Worm (Caenorhabditis elegans): ENCODE measurements around the gene B0198.3.

The B0198.3 gene

DNA sequence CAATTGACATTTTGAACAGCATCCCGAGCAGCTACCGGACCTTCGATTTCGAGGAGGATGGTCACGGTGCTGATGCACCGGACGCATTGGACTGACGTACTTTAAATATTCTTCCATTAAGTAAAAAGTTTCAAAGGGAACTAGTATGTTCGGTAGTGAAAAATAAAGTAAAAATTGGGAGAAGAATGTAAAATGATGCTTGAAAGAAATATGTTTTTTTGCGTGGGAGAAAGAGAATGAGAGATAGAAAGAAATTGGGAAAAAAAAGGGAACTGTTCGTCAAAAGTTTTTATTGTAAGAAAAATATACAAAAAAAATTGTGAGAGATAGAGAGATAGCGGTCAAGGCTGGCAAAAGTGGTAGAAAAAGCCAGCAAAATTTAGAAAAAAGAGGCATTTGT is 22.9 kb downstream of the B0198.3 start, which contains the start of gene tsp-20:
TSS of gene tsp-20 (minus strand) at position 101 of the 400 bp plus-strand sequence.
- TF ChIP-seq zip-5 (tag; optimal IDR thresholded peaks at IDR 0.05) (no peak), lin-11 (tag; optimal IDR thresholded peaks at IDR 0.05) (no peak), elt-4 (tag; optimal IDR thresholded peaks at IDR 0.05) (no peak), C08G9.2 (tag; optimal IDR thresholded peaks at IDR 0.05) (no peak), nfya-1 (tag; optimal IDR thresholded peaks at IDR 0.05) (no peak), unc-86 (tag; optimal IDR thresholded peaks at IDR 0.05) (no peak), ceh-6 (GFP tag; optimal IDR thresholded peaks at IDR 0.05) (no peak), eyg-1 (tag; optimal IDR thresholded peaks at IDR 0.05) (no peak), unc-55 (GFP tag; optimal IDR thresholded peaks at IDR 0.05) (no peak), fkh-6 (tag; optimal IDR thresholded peaks at IDR 0.05) (no peak), che-1 (tag; optimal IDR thresholded peaks at IDR 0.05) (no peak), T23F11.4 (GFP tag; optimal IDR thresholded peaks at IDR 0.05) (no peak), ceh-22 (tag; optimal IDR thresholded peaks at IDR 0.05) (no peak), sdc-2 (tag; optimal IDR thresholded peaks at IDR 0.05) (no peak), hlh-30 (tag; optimal IDR thresholded peaks at IDR 0.05; ENCODE audit: insufficient read depth) (no peak), fkh-10 (GFP tag; optimal IDR thresholded peaks at IDR 0.05) (no peak), gmeb-2 (tag; optimal IDR thresholded peaks at IDR 0.05) (no peak), dve-1 (tag; optimal IDR thresholded peaks at IDR 0.05) (no peak), nhr-11 (tag; optimal IDR thresholded peaks at IDR 0.05) (no peak)

DNA sequence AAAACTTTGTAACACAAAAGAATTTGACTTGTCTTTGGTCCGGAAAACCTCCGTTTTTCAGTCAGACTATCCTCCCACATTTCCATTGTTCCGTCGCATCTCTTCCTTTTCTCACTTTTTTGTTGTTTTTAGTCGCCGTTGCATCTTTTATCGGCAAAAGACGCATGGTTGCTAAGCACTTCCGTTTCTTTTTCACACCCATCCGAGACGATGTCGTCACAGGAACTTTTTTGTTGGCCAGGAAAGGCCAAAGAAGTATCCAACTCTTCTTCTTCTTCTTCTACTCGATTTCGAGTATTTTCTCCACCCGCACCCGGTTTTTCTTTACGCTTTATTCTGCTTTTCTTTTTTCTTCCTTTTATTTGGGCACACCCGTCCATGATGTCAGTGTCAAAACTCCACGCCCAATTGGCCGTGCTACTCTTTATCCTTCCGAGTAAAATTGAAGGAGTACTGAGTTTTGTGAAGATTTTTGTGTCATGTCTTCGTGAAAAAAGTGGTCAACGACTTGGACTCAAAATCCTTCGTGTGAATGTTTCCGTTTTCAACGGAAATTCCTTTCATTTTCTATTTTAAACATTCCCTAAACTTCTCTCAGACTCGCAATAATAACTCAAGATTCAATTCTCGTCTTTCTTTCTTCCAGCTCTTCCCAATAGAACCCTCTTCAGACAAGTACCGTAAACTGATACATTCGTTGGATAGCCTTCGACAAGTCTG is 31.6 kb downstream of the B0198.3 start, which contains the start of gene B0198.2:
TSS of gene B0198.2 (plus strand) at position 670 of the 720 bp plus-strand sequence.
- TF ChIP-seq syd-9 (tag; optimal IDR thresholded peaks at IDR 0.05) (no peak), ceh-2 (tag; optimal IDR thresholded peaks at IDR 0.05) (no peak), ceh-18 (tag; optimal IDR thresholded peaks at IDR 0.05) (no peak), K09A11.1 (tag; optimal IDR thresholded peaks at IDR 0.05; ENCODE audit: insufficient read depth) (no peak), ztf-16 (tag; optimal IDR thresholded peaks at IDR 0.05) (no peak), pros-1 (tag; optimal IDR thresholded peaks at IDR 0.05) (no peak), pqm-1 (tag; optimal IDR thresholded peaks at IDR 0.05) (no peak), rnt-1 (tag; optimal IDR thresholded peaks at IDR 0.05) (no peak)

DNA sequence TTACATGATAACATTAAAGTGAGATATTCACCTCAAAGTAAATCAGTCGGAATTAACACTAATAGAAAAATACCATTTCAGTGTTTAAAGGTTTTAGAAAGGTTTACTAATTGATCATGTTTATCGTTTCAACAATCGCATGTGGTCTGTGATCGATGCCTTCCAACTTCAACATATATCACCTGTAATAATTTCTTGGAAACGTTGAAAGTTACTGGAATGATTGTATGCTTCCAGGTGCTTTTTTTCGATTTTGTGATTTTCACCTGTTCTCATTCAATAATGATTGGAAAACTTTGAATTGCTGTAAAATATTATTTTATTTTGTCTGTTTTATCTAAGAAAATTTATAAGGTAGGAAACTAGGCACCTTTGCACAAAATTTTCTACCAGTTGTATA is 34.4 kb downstream of the B0198.3 start:
- TF ChIP-seq pag-3 (tag; optimal IDR thresholded peaks at IDR 0.05; ENCODE audit: borderline replicate concordance) (no peak), fkh-6 (tag; optimal IDR thresholded peaks at IDR 0.05) (no peak), K02D7.2 (tag; optimal IDR thresholded peaks at IDR 0.05) (no peak), tbx-7 (tag; optimal IDR thresholded peaks at IDR 0.05) (no peak), ceh-31 (tag; optimal IDR thresholded peaks at IDR 0.05) (no peak), ceh-14 (tag; optimal IDR thresholded peaks at IDR 0.05) (no peak), fkh-10 (GFP tag; optimal IDR thresholded peaks at IDR 0.05) (no peak), nfya-1 (tag; optimal IDR thresholded peaks at IDR 0.05) (no peak), unc-86 (tag; optimal IDR thresholded peaks at IDR 0.05) (no peak), hlh-15 (tag; optimal IDR thresholded peaks at IDR 0.05) (no peak), ceh-6 (GFP tag; optimal IDR thresholded peaks at IDR 0.05) (no peak), odd-2 (tag; optimal IDR thresholded peaks at IDR 0.05) (no peak), elt-2 (tag; optimal IDR thresholded peaks at IDR 0.05) (no peak), dmd-4 (tag; optimal IDR thresholded peaks at IDR 0.05; ENCODE audit: borderline replicate concordance) (no peak), sox-4 (tag; optimal IDR thresholded peaks at IDR 0.05) (no peak), fax-1 (tag; optimal IDR thresholded peaks at IDR 0.05) (no peak)
